Fruit fly (Drosophila melanogaster) whole organism, embryonic: ENCODE measurements around the gene CG9628.
A peak's percentile ranks its signal among the peaks of the same experiment; 100 is the strongest.

ENCODE experiments used
- B-H2 ChIP-seq: fragments of 200-800 bp; sonication (Bioruptor generic); optimal IDR thresholded peaks from 2 replicates; lab custom pipeline; 2018; ENCODE audit warnings: missing biosample characterization, mild to moderate bottlenecking, missing genetic modification characterization
- CG10147 ChIP-seq: fragments of 200-800 bp; sonication (Bioruptor generic); optimal IDR thresholded peaks from 2 replicates; lab custom pipeline; 2019; ENCODE audit warnings: missing biosample characterization, mild to moderate bottlenecking, missing genetic modification characterization, moderate library complexity
- CG10462 ChIP-seq: fragments of 200-800 bp; sonication (Bioruptor generic); optimal IDR thresholded peaks from 2 replicates; lab custom pipeline; 2016; ENCODE audit warnings: missing biosample characterization, missing genetic modification characterization
- CG10565 ChIP-seq: fragments of 200-800 bp; sonication (Bioruptor generic); optimal IDR thresholded peaks from 3 replicates; lab custom pipeline; 2016; ENCODE audit warnings: missing biosample characterization, mild to moderate bottlenecking, missing genetic modification characterization
- CG13296 ChIP-seq: fragments of 200-800 bp; sonication (Bioruptor generic); optimal IDR thresholded peaks from 3 replicates; lab custom pipeline; 2018; ENCODE audit warnings: missing biosample characterization, mild to moderate bottlenecking, missing genetic modification characterization
- CG1602 ChIP-seq: fragments of 200-800 bp; sonication (Bioruptor generic); optimal IDR thresholded peaks from 3 replicates; lab custom pipeline; 2016; ENCODE audit warnings: missing biosample characterization, missing genetic modification characterization
- CG18599 ChIP-seq: fragments of 200-800 bp; sonication (Bioruptor generic); optimal IDR thresholded peaks from 3 replicates; lab custom pipeline; 2017; ENCODE audit warnings: missing biosample characterization, missing genetic modification characterization, mild to moderate bottlenecking, moderate library complexity, missing genetic modification reagents
- CG2202 ChIP-seq: fragments of 200-800 bp; sonication (Bioruptor generic); optimal IDR thresholded peaks from 2 replicates; lab custom pipeline; 2018; ENCODE audit warnings: missing biosample characterization, mild to moderate bottlenecking, missing genetic modification characterization
- CG2678 ChIP-seq: fragments of 200-800 bp; sonication (Bioruptor generic); optimal IDR thresholded peaks from 3 replicates; lab custom pipeline; 2019; ENCODE audit warnings: missing biosample characterization, mild to moderate bottlenecking, missing genetic modification characterization, moderate library complexity
- CG30020 ChIP-seq: fragments of 200-800 bp; optimal IDR thresholded peaks from 2 replicates; lab custom pipeline; 2019; ENCODE audit warnings: missing biosample characterization, mild to moderate bottlenecking, missing genetic modification characterization, moderate library complexity
- CG30403 ChIP-seq: fragments of 200-800 bp; sonication (Bioruptor generic); optimal IDR thresholded peaks from 3 replicates; lab custom pipeline; 2016; ENCODE audit warnings: missing biosample characterization, missing genetic modification characterization
- CG33557 ChIP-seq: fragments of 200-800 bp; sonication (Bioruptor generic); optimal IDR thresholded peaks from 2 replicates; lab custom pipeline; 2019; ENCODE audit warnings: missing biosample characterization, mild to moderate bottlenecking, missing genetic modification characterization, moderate library complexity
- CG34224 ChIP-seq: fragments of 200-800 bp; sonication (Bioruptor generic); IDR thresholded peaks from 3 replicates; pipeline ENCODE4 v1.3.6; 2022; ENCODE audit warnings: missing biosample characterization, missing genetic modification characterization; ENCODE audit not compliant: partially characterized antibody
- CG4730 ChIP-seq: fragments of 200-800 bp; sonication (Bioruptor generic); IDR thresholded peaks from 2 replicates; pipeline ENCODE4 v1.3.6; 2022; ENCODE audit warnings: missing biosample characterization, missing genetic modification characterization
- CG5245 ChIP-seq: fragments of 200-800 bp; sonication (Bioruptor generic); optimal IDR thresholded peaks from 3 replicates; lab custom pipeline; 2016; ENCODE audit warnings: missing biosample characterization, missing genetic modification characterization
- CG7357 ChIP-seq: fragments of 200-800 bp; sonication (Bioruptor generic); IDR thresholded peaks from 3 replicates; pipeline ENCODE4 v1.3.6; 2022; ENCODE audit warnings: missing biosample characterization, missing genetic modification characterization
- CG9876 ChIP-seq: fragments of 200-800 bp; sonication (Bioruptor generic); optimal IDR thresholded peaks from 2 replicates; lab custom pipeline; 2016; ENCODE audit warnings: missing biosample characterization, missing genetic modification characterization
- Doc2 ChIP-seq: fragments of 200-800 bp; sonication (Bioruptor generic); IDR thresholded peaks from 2 replicates; pipeline ENCODE4 v1.3.6; 2022; ENCODE audit warnings: missing biosample characterization, missing genetic modification characterization
- Hand ChIP-seq: fragments of 200-800 bp; sonication (Bioruptor generic); optimal IDR thresholded peaks from 2 replicates; lab custom pipeline; 2017; ENCODE audit warnings: mild to moderate bottlenecking, missing biosample characterization, missing genetic modification reagents, missing genetic modification characterization
- Hsf ChIP-seq: fragments of 200-800 bp; sonication (Bioruptor generic); optimal IDR thresholded peaks from 3 replicates; lab custom pipeline; 2016; ENCODE audit warnings: missing biosample characterization, missing genetic modification characterization
- Med ChIP-seq: fragments of 200-800 bp; sonication (Bioruptor generic); peaks from one replicate; lab custom pipeline; 2016; ENCODE audit warnings: missing biosample characterization, missing genetic modification characterization, mild to moderate bottlenecking, inconsistent platforms, moderate library complexity
- Mrtf ChIP-seq: fragments of 200-800 bp; sonication (Bioruptor generic); IDR thresholded peaks from 3 replicates; pipeline ENCODE4 v1.3.6; 2022; ENCODE audit warnings: missing biosample characterization, missing genetic modification characterization
- NC2α ChIP-seq: fragments of 200-800 bp; sonication (Bioruptor generic); optimal IDR thresholded peaks from 2 replicates; lab custom pipeline; 2016; ENCODE audit warnings: missing biosample characterization, missing genetic modification characterization
- Optix ChIP-seq: fragments of 200-800 bp; sonication (Bioruptor generic); IDR thresholded peaks from 3 replicates; pipeline ENCODE4 v1.3.6; 2022; ENCODE audit warnings: missing biosample characterization, missing genetic modification characterization
- Rfx ChIP-seq: fragments of 200-800 bp; sonication (Bioruptor generic); IDR thresholded peaks from 2 replicates; pipeline ENCODE4 v1.3.6; 2022; ENCODE audit warnings: missing biosample characterization, missing genetic modification characterization
- Spps ChIP-seq: fragments of 200-800 bp; sonication (Bioruptor generic); optimal IDR thresholded peaks from 2 replicates; lab custom pipeline; 2018; ENCODE audit warnings: missing biosample characterization, mild to moderate bottlenecking, missing genetic modification characterization
- ac ChIP-seq: fragments of 200-800 bp; sonication (Bioruptor generic); optimal IDR thresholded peaks from 3 replicates; lab custom pipeline; 2017; ENCODE audit warnings: missing biosample characterization, mild to moderate bottlenecking, missing genetic modification characterization
- bbx ChIP-seq: fragments of 200-800 bp; sonication (Bioruptor generic); IDR thresholded peaks from 2 replicates; pipeline ENCODE4 v1.3.6; 2022; ENCODE audit warnings: missing biosample characterization, missing genetic modification characterization; ENCODE audit not compliant: partially characterized antibody
- cato ChIP-seq: fragments of 200-800 bp; sonication (Bioruptor generic); optimal IDR thresholded peaks from 2 replicates; lab custom pipeline; 2016; ENCODE audit warnings: missing biosample characterization, missing genetic modification characterization, borderline replicate concordance
- ci ChIP-seq: fragments of 200-800 bp; sonication (Bioruptor generic); IDR thresholded peaks from 3 replicates; pipeline ENCODE4 v1.3.6; 2022; ENCODE audit warnings: missing biosample characterization, missing genetic modification characterization
- corto ChIP-seq: fragments of 200-800 bp; sonication (Bioruptor generic); optimal IDR thresholded peaks from 2 replicates; lab custom pipeline; 2016; ENCODE audit warnings: missing biosample characterization, mild to moderate bottlenecking, missing genetic modification characterization, moderate library complexity
- da ChIP-seq: fragments of 200-800 bp; sonication (Bioruptor generic); optimal IDR thresholded peaks from 2 replicates; lab custom pipeline; 2016; ENCODE audit warnings: missing biosample characterization, missing genetic modification characterization
- dpn ChIP-seq, 2 experiments: fragments of 200-800 bp; sonication (Bioruptor generic); optimal IDR thresholded peaks; 3 replicates each; lab custom pipeline; 2016; ENCODE audit warnings: missing biosample characterization in 2 of 2, missing genetic modification characterization in 2 of 2
- esg ChIP-seq: fragments of 200-800 bp; sonication (Bioruptor generic); conservative IDR thresholded peaks from 2 replicates; pipeline ENCODE4 v1.3.6; 2022; ENCODE audit warnings: missing biosample characterization, missing genetic modification characterization
- fd102C ChIP-seq: fragments of 200-800 bp; sonication (Bioruptor generic); optimal IDR thresholded peaks from 2 replicates; lab custom pipeline; 2018; ENCODE audit warnings: missing biosample characterization, mild to moderate bottlenecking, missing genetic modification characterization, moderate library complexity
- grn ChIP-seq: fragments of 200-800 bp; sonication (Bioruptor generic); optimal IDR thresholded peaks from 3 replicates; lab custom pipeline; 2017; ENCODE audit warnings: missing biosample characterization, missing genetic modification characterization
- ham ChIP-seq: fragments of 200-800 bp; sonication (Bioruptor generic); IDR thresholded peaks from 2 replicates; pipeline ENCODE4 v1.3.6; 2022; ENCODE audit warnings: missing biosample characterization, missing genetic modification characterization
- inv ChIP-seq: fragments of 200-800 bp; sonication (Bioruptor generic); IDR thresholded peaks from 2 replicates; pipeline ENCODE4 v1.3.6; 2022; ENCODE audit warnings: missing biosample characterization, missing genetic modification characterization; ENCODE audit not compliant: partially characterized antibody
- jing ChIP-seq: fragments of 200-800 bp; sonication (Bioruptor generic); optimal IDR thresholded peaks from 2 replicates; lab custom pipeline; 2018; ENCODE audit warnings: missing biosample characterization, mild to moderate bottlenecking, missing genetic modification characterization
- jumu ChIP-seq: fragments of 200-800 bp; sonication (Bioruptor generic); optimal IDR thresholded peaks from 3 replicates; lab custom pipeline; 2016; ENCODE audit warnings: missing biosample characterization, missing genetic modification characterization
- pho ChIP-seq: fragments of 200-800 bp; sonication (Bioruptor generic); optimal IDR thresholded peaks from 2 replicates; lab custom pipeline; 2016; ENCODE audit warnings: missing biosample characterization, missing genetic modification characterization
- pum ChIP-seq: fragments of 200-800 bp; sonication (Bioruptor generic); optimal IDR thresholded peaks from 2 replicates; lab custom pipeline; 2016; ENCODE audit warnings: missing biosample characterization, missing genetic modification characterization
- run ChIP-seq: fragments of 200-800 bp; sonication (Bioruptor generic); optimal IDR thresholded peaks from 3 replicates; lab custom pipeline; 2018; ENCODE audit warnings: missing biosample characterization, mild to moderate bottlenecking, missing genetic modification characterization
- sens ChIP-seq: fragments of 200-800 bp; sonication (Bioruptor generic); peaks from one replicate; lab custom pipeline; 2016; ENCODE audit warnings: missing biosample characterization, missing genetic modification characterization
- shn ChIP-seq: fragments of 200-800 bp; sonication (Bioruptor generic); optimal IDR thresholded peaks from 3 replicates; lab custom pipeline; 2016; ENCODE audit warnings: missing biosample characterization, missing genetic modification characterization
- sim ChIP-seq: fragments of 200-800 bp; sonication (Bioruptor generic); IDR thresholded peaks from 2 replicates; pipeline ENCODE4 v1.3.6; 2022; ENCODE audit warnings: missing biosample characterization, missing genetic modification characterization
- slp2 ChIP-seq: fragments of 200-800 bp; sonication (Bioruptor generic); optimal IDR thresholded peaks from 2 replicates; lab custom pipeline; 2016; ENCODE audit warnings: missing biosample characterization, missing genetic modification characterization
- tap ChIP-seq: fragments of 200-800 bp; optimal IDR thresholded peaks from 3 replicates; lab custom pipeline; 2019; ENCODE audit warnings: missing biosample characterization, mild to moderate bottlenecking, missing genetic modification characterization, moderate library complexity
- unc-4 ChIP-seq: fragments of 200-800 bp; sonication (Bioruptor generic); IDR thresholded peaks from 2 replicates; pipeline ENCODE4 v1.3.6; 2022; ENCODE audit warnings: missing biosample characterization, missing genetic modification characterization; ENCODE audit not compliant: partially characterized antibody
- z ChIP-seq: fragments of 200-800 bp; sonication (Bioruptor generic); IDR thresholded peaks from 3 replicates; pipeline ENCODE4 v1.3.6; 2022; ENCODE audit warnings: missing biosample characterization, missing genetic modification characterization

CG9628 gene

dm6 chr3L:14661567-14662258, 39.1 kb downstream of the CG9628 start (continued):
- TF ChIP-seq CG13296, result peak; percentile 67
- TF ChIP-seq fd102C, result no peak
- TF ChIP-seq CG10565, result no peak
- peak; percentile 61 for TF ChIP-seq run (tag; lab: Kevin White, UChicago)
- TF ChIP-seq CG9876 (GFP tag; lab: Kevin White, UChicago), result peak; percentile 29
- peak; percentile 90 for TF ChIP-seq CG2678 (tag; lab: Kevin White, UChicago)
- peak; percentile 96 for TF ChIP-seq sens (GFP tag; lab: Kevin White, UChicago)
- peak; percentile 77 for TF ChIP-seq Mrtf (GFP tag; lab: Robert Waterston, UW)
- peak; percentile 61 for TF ChIP-seq CG2202 (tag; lab: Kevin White, UChicago)
- TF ChIP-seq tap (tag; lab: Kevin White, UChicago), result peak; percentile 12
- TF ChIP-seq NC2α (GFP tag; lab: Kevin White, UChicago), result peak; percentile 73
- TF ChIP-seq ac (GFP tag; lab: Kevin White, UChicago), result no peak
- TF ChIP-seq z (GFP tag; lab: Robert Waterston, UW), result peak; percentile 55; the same call in 2 of the 3 replicates
- TF ChIP-seq CG34224 (GFP tag; lab: Robert Waterston, UW), result no peak
- TF ChIP-seq CG1602 (GFP tag; lab: Kevin White, UChicago), result peak; percentile 69
- TF ChIP-seq ci (GFP tag; lab: Robert Waterston, UW), result peak; percentile 94
- peak; percentile 76 for TF ChIP-seq esg (GFP tag; lab: Robert Waterston, UW)
- TF ChIP-seq Med, result peak; percentile 94
- no peak for TF ChIP-seq B-H2 (GFP tag; lab: Kevin White, UChicago)
- TF ChIP-seq CG30020, result no peak
- TF ChIP-seq corto (GFP tag; lab: Kevin White, UChicago), result no peak
- TF ChIP-seq CG33557 (GFP tag; lab: Kevin White, UChicago), result peak; percentile 61
- TF ChIP-seq slp2 (GFP tag; lab: Kevin White, UChicago), result peak; percentile 74
- peak; percentile 75 for TF ChIP-seq Hsf (GFP tag; lab: Kevin White, UChicago)
- TF ChIP-seq Doc2 (GFP tag; lab: Robert Waterston, UW), result no peak
- TF ChIP-seq CG5245 (GFP tag; lab: Kevin White, UChicago), result peak; percentile 27
- TF ChIP-seq CG10147, result peak; percentile 72
- TF ChIP-seq pho (GFP tag; lab: Kevin White, UChicago), result peak; percentile 69
- peak; percentile 66 for TF ChIP-seq shn (GFP tag; lab: Kevin White, UChicago)
- TF ChIP-seq inv, result no peak
- peak; percentile 45 for TF ChIP-seq cato (GFP tag; lab: Kevin White, UChicago)
- TF ChIP-seq grn (GFP tag; lab: Kevin White, UChicago), result no peak
- peak; percentile 72 for TF ChIP-seq pum (GFP tag; lab: Kevin White, UChicago)
- peak; percentile 76; the same call in 2 of the 3 replicates for TF ChIP-seq CG7357 (GFP tag; lab: Robert Waterston, UW)
- peak; percentile 85 for TF ChIP-seq Rfx (GFP tag; lab: Robert Waterston, UW)
- no peak for TF ChIP-seq bbx
- TF ChIP-seq CG10462, result peak; percentile 69
- TF ChIP-seq sim, result peak; percentile 41; the same call in 1 of the 2 replicates
- TF ChIP-seq da (GFP tag; lab: Kevin White, UChicago), result peak; percentile 38
- peak; percentile 44 for TF ChIP-seq jing (GFP tag; lab: Kevin White, UChicago)
- TF ChIP-seq dpn (GFP tag; optimal IDR thresholded peaks at IDR 0.05; lab: Kevin White, UChicago), result peak; percentile 74 to 77
- TF ChIP-seq Optix (GFP tag; lab: Robert Waterston, UW), result peak; percentile 68; the same call in 2 of the 3 replicates
- peak; percentile 72 for TF ChIP-seq Hand
- peak; percentile 79 for TF ChIP-seq jumu
- peak; percentile 88 for TF ChIP-seq CG18599 (GFP tag; lab: Kevin White, UChicago)
- TF ChIP-seq CG30403 (GFP tag; lab: Kevin White, UChicago), result peak; percentile 78
- TF ChIP-seq CG4730 (GFP tag; lab: Robert Waterston, UW), result peak; percentile 63; the same call in 1 of the 2 replicates
- TF ChIP-seq Spps, result peak; percentile 52
- no peak for TF ChIP-seq unc-4 (GFP tag; lab: Robert Waterston, UW)
- TF ChIP-seq ham (GFP tag; lab: Robert Waterston, UW), result no peak
